Fruit fly (Drosophila melanogaster) whole organism, embryonic: ENCODE data around the gene CG31161.

ENCODE experiments used
- Ada2b ChIP-seq: fragments of 200-800 bp; sonication (Bioruptor generic); IDR thresholded peaks from 2 replicates; pipeline ENCODE4 v1.3.6; 2022; ENCODE audit warnings: missing biosample characterization, missing genetic modification characterization
- Bteb2 ChIP-seq: fragments of 200-800 bp; sonication (Bioruptor generic); optimal IDR thresholded peaks from 2 replicates; lab custom pipeline; 2016; ENCODE audit warnings: missing biosample characterization, missing genetic modification characterization
- CG10209 ChIP-seq: fragments of 200-800 bp; sonication (Bioruptor generic); optimal IDR thresholded peaks from 3 replicates; lab custom pipeline; 2017; ENCODE audit warnings: missing biosample characterization, mild to moderate bottlenecking, missing genetic modification characterization, missing genetic modification reagents
- CG1024 ChIP-seq: fragments of 200-800 bp; sonication (Bioruptor generic); IDR thresholded peaks from 2 replicates; pipeline ENCODE4 v1.3.6; 2022; ENCODE audit warnings: missing biosample characterization, missing genetic modification characterization
- CG10366 ChIP-seq: fragments of 200-800 bp; sonication (Bioruptor generic); IDR thresholded peaks from 2 replicates; pipeline ENCODE4 v1.3.6; 2022; ENCODE audit warnings: missing biosample characterization, missing genetic modification characterization
- CG11695 ChIP-seq: fragments of 200-800 bp; sonication (Bioruptor generic); IDR thresholded peaks from 3 replicates; pipeline ENCODE4 v1.3.6; 2022; ENCODE audit warnings: missing biosample characterization, missing genetic modification characterization
- CG12659 ChIP-seq: fragments of 200-800 bp; sonication (Bioruptor generic); optimal IDR thresholded peaks from 3 replicates; lab custom pipeline; 2017; ENCODE audit warnings: mild to moderate bottlenecking, missing biosample characterization, missing genetic modification reagents, missing genetic modification characterization
- CG13624 ChIP-seq: fragments of 200-800 bp; sonication (Bioruptor generic); optimal IDR thresholded peaks from 2 replicates; lab custom pipeline; 2016; ENCODE audit warnings: missing biosample characterization, missing genetic modification characterization
- CG1602 ChIP-seq: fragments of 200-800 bp; sonication (Bioruptor generic); optimal IDR thresholded peaks from 3 replicates; lab custom pipeline; 2016; ENCODE audit warnings: missing biosample characterization, missing genetic modification characterization
- CG17829 ChIP-seq: fragments of 200-800 bp; optimal IDR thresholded peaks from 2 replicates; lab custom pipeline; 2019; ENCODE audit warnings: missing biosample characterization, mild to moderate bottlenecking, missing genetic modification characterization, moderate library complexity
- CG18476 ChIP-seq: fragments of 200-800 bp; sonication (Bioruptor generic); optimal IDR thresholded peaks from 2 replicates; lab custom pipeline; 2016; ENCODE audit warnings: missing biosample characterization, mild to moderate bottlenecking, missing genetic modification characterization
- CG18599 ChIP-seq: fragments of 200-800 bp; sonication (Bioruptor generic); optimal IDR thresholded peaks from 3 replicates; lab custom pipeline; 2017; ENCODE audit warnings: missing biosample characterization, missing genetic modification characterization, mild to moderate bottlenecking, moderate library complexity, missing genetic modification reagents
- CG2120 ChIP-seq: fragments of 200-800 bp; sonication (Bioruptor generic); optimal IDR thresholded peaks from 3 replicates; lab custom pipeline; 2016; ENCODE audit warnings: missing biosample characterization, missing genetic modification characterization
- CG2889 ChIP-seq: fragments of 200-800 bp; sonication (Bioruptor generic); IDR thresholded peaks from 3 replicates; pipeline ENCODE4 v1.3.6; 2022; ENCODE audit warnings: missing biosample characterization, missing genetic modification characterization
- CG6683 ChIP-seq: fragments of 200-800 bp; sonication (Bioruptor generic); optimal IDR thresholded peaks from 2 replicates; lab custom pipeline; 2017; ENCODE audit warnings: missing biosample characterization, mild to moderate bottlenecking, missing genetic modification characterization, missing genetic modification reagents
- CG7839 ChIP-seq: fragments of 200-800 bp; sonication (Bioruptor generic); optimal IDR thresholded peaks from 3 replicates; lab custom pipeline; 2018; ENCODE audit warnings: missing biosample characterization, mild to moderate bottlenecking, missing genetic modification characterization, moderate library complexity
- CG8089 ChIP-seq: fragments of 200-800 bp; sonication (Bioruptor generic); optimal IDR thresholded peaks from 3 replicates; lab custom pipeline; 2016; ENCODE audit warnings: missing biosample characterization, missing genetic modification characterization
- CG8944 ChIP-seq: fragments of 200-800 bp; sonication (Bioruptor generic); optimal IDR thresholded peaks from 3 replicates; lab custom pipeline; 2016; ENCODE audit warnings: missing biosample characterization, missing genetic modification characterization
- CG9437 ChIP-seq: fragments of 200-800 bp; sonication (Bioruptor generic); optimal IDR thresholded peaks from 2 replicates; lab custom pipeline; 2018; ENCODE audit warnings: missing biosample characterization, mild to moderate bottlenecking, missing genetic modification characterization
- CkIIα-i1 ChIP-seq: fragments of 200-800 bp; sonication (Bioruptor generic); IDR thresholded peaks from 2 replicates; pipeline ENCODE4 v1.3.6; 2022; ENCODE audit warnings: missing biosample characterization, missing genetic modification characterization
- CoRest ChIP-seq: fragments of 200-800 bp; sonication (Bioruptor generic); optimal IDR thresholded peaks from 3 replicates; lab custom pipeline; 2018; ENCODE audit warnings: missing biosample characterization, mild to moderate bottlenecking, missing genetic modification characterization, moderate library complexity
- ERR ChIP-seq: fragments of 200-800 bp; sonication (Bioruptor generic); optimal IDR thresholded peaks from 2 replicates; lab custom pipeline; 2016; ENCODE audit warnings: missing biosample characterization, missing genetic modification characterization
- H15 ChIP-seq: fragments of 200-800 bp; sonication (Bioruptor generic); IDR thresholded peaks from 3 replicates; pipeline ENCODE4 v1.3.6; 2022; ENCODE audit warnings: missing biosample characterization, missing genetic modification characterization
- HmgZ ChIP-seq: fragments of 200-800 bp; sonication (Bioruptor generic); optimal IDR thresholded peaks from 2 replicates; lab custom pipeline; 2018; ENCODE audit warnings: missing biosample characterization, mild to moderate bottlenecking, missing genetic modification characterization
- Lhr ChIP-seq: fragments of 200-800 bp; sonication (Bioruptor generic); optimal IDR thresholded peaks from 3 replicates; lab custom pipeline; 2017; ENCODE audit warnings: mild to moderate bottlenecking, missing biosample characterization, missing genetic modification reagents, missing genetic modification characterization
- Med ChIP-seq: fragments of 200-800 bp; sonication (Bioruptor generic); peaks from one replicate; lab custom pipeline; 2016; ENCODE audit warnings: missing biosample characterization, missing genetic modification characterization, mild to moderate bottlenecking, inconsistent platforms, moderate library complexity
- NFAT ChIP-seq: fragments of 200-800 bp; sonication (Bioruptor generic); IDR thresholded peaks from 2 replicates; pipeline ENCODE4 v1.3.6; 2022; ENCODE audit warnings: missing biosample characterization, missing genetic modification characterization
- Pdp1 ChIP-seq, 2 experiments: fragments of 200-800 bp; sonication (Bioruptor generic); optimal IDR thresholded peaks; 3 replicates each; lab custom pipeline; 2016; ENCODE audit warnings: missing biosample characterization in 2 of 2, missing genetic modification characterization in 2 of 2, mild to moderate bottlenecking in 1 of 2, moderate library complexity in 1 of 2
- Sox102F ChIP-seq: fragments of 200-800 bp; sonication (Bioruptor generic); optimal IDR thresholded peaks from 2 replicates; lab custom pipeline; 2018; ENCODE audit warnings: missing biosample characterization, mild to moderate bottlenecking, missing genetic modification characterization, moderate library complexity
- Ssrp ChIP-seq: fragments of 200-800 bp; sonication (Bioruptor generic); optimal IDR thresholded peaks from 2 replicates; lab custom pipeline; 2018; ENCODE audit warnings: missing biosample characterization, mild to moderate bottlenecking, missing genetic modification characterization, moderate library complexity
- Xbp1 ChIP-seq: fragments of 200-800 bp; sonication (Bioruptor generic); optimal IDR thresholded peaks from 3 replicates; lab custom pipeline; 2016; ENCODE audit warnings: missing biosample characterization, mild to moderate bottlenecking, missing genetic modification characterization
- aop ChIP-seq: fragments of 200-800 bp; sonication (Bioruptor generic); IDR thresholded peaks from 2 replicates; pipeline ENCODE4 v1.3.6; 2022; ENCODE audit warnings: missing biosample characterization, missing genetic modification characterization
- az2 ChIP-seq: fragments of 200-800 bp; sonication (Bioruptor generic); optimal IDR thresholded peaks from 3 replicates; lab custom pipeline; 2016; ENCODE audit warnings: missing biosample characterization, missing genetic modification characterization
- bab2 ChIP-seq: fragments of 200-800 bp; sonication (Bioruptor generic); optimal IDR thresholded peaks from 2 replicates; lab custom pipeline; 2016; ENCODE audit warnings: missing biosample characterization, missing genetic modification characterization
- caup ChIP-seq: fragments of 200-800 bp; sonication (Bioruptor generic); optimal IDR thresholded peaks from 3 replicates; lab custom pipeline; 2017; ENCODE audit warnings: missing biosample characterization, mild to moderate bottlenecking, missing genetic modification characterization, moderate library complexity; ENCODE audit not compliant: severe bottlenecking
- corto ChIP-seq: fragments of 200-800 bp; sonication (Bioruptor generic); optimal IDR thresholded peaks from 2 replicates; lab custom pipeline; 2016; ENCODE audit warnings: missing biosample characterization, mild to moderate bottlenecking, missing genetic modification characterization, moderate library complexity
- dpn ChIP-seq, 2 experiments: fragments of 200-800 bp; sonication (Bioruptor generic); optimal IDR thresholded peaks; 3 replicates each; lab custom pipeline; 2016; ENCODE audit warnings: missing biosample characterization in 2 of 2, missing genetic modification characterization in 2 of 2
- dysf ChIP-seq: fragments of 200-800 bp; sonication (Bioruptor generic); IDR thresholded peaks from 3 replicates; pipeline ENCODE4 v1.3.6; 2022; ENCODE audit warnings: missing biosample characterization, missing genetic modification characterization
- esg ChIP-seq: fragments of 200-800 bp; sonication (Bioruptor generic); conservative IDR thresholded peaks from 2 replicates; pipeline ENCODE4 v1.3.6; 2022; ENCODE audit warnings: missing biosample characterization, missing genetic modification characterization
- fd96Cb ChIP-seq: fragments of 200-800 bp; sonication (Bioruptor generic); optimal IDR thresholded peaks from 2 replicates; lab custom pipeline; 2018; ENCODE audit warnings: missing biosample characterization, mild to moderate bottlenecking, missing genetic modification characterization, moderate library complexity
- fru ChIP-seq: fragments of >200 bp; optimal IDR thresholded peaks from 2 replicates; lab custom pipeline; 2017
- ham ChIP-seq: fragments of 200-800 bp; sonication (Bioruptor generic); IDR thresholded peaks from 2 replicates; pipeline ENCODE4 v1.3.6; 2022; ENCODE audit warnings: missing biosample characterization, missing genetic modification characterization
- ken ChIP-seq: fragments of 200-800 bp; sonication (Bioruptor generic); IDR thresholded peaks from 3 replicates; pipeline ENCODE4 v1.3.6; 2022; ENCODE audit warnings: missing biosample characterization, missing genetic modification characterization
- lilli ChIP-seq: fragments of 200-800 bp; sonication (Bioruptor generic); optimal IDR thresholded peaks from 3 replicates; lab custom pipeline; 2016; ENCODE audit warnings: missing biosample characterization, missing genetic modification characterization
- lmd ChIP-seq: fragments of 200-800 bp; sonication (Bioruptor generic); IDR thresholded peaks from 2 replicates; pipeline ENCODE4 v1.3.6; 2022; ENCODE audit warnings: missing biosample characterization, missing genetic modification characterization
- mam ChIP-seq: fragments of 200-800 bp; sonication (Bioruptor generic); optimal IDR thresholded peaks from 3 replicates; lab custom pipeline; 2016; ENCODE audit warnings: missing biosample characterization, missing genetic modification characterization
- oc ChIP-seq: fragments of 200-800 bp; sonication (Bioruptor generic); optimal IDR thresholded peaks from 2 replicates; lab custom pipeline; 2018; ENCODE audit warnings: missing biosample characterization, mild to moderate bottlenecking, missing genetic modification characterization, moderate library complexity
- seq ChIP-seq: fragments of 200-800 bp; sonication (Bioruptor generic); IDR thresholded peaks from 2 replicates; pipeline ENCODE4 v1.3.6; 2022; ENCODE audit warnings: missing biosample characterization, missing genetic modification characterization
- so ChIP-seq: fragments of 200-800 bp; sonication (Bioruptor generic); IDR thresholded peaks from 3 replicates; pipeline ENCODE4 v1.3.6; 2022; ENCODE audit warnings: missing biosample characterization, missing genetic modification characterization
- wor ChIP-seq: fragments of 200-800 bp; sonication (Bioruptor generic); IDR thresholded peaks from 2 replicates; pipeline ENCODE4 v1.3.6; 2022; ENCODE audit warnings: missing biosample characterization, missing genetic modification characterization

The CG31161 gene

DNA sequence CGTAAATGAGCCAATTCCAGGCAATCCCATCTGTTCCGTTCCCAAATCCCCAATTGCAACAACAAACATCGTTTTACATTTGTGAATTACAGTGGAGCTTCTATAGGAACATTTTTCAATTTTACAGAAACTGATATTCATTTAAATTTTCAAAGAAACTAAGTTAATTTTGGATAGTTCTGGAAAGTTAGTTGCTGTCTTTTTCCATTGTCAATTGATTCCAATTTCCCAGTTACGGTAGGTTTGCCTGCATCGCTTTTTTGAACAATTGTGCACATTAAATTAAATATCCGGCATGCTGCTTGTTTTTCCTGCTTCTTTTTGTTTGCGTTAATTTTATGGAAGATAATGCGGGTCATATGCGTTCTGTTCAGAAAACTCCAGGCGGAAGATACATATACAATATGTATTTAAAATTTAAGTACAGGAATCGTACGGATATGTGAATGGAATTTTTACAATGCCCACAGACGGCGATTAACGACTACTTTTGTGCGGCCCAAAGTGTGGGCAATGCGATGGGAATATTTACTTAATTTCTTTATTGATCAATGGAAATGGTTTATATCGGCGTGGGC lies 11.7 kb downstream of the CG31161 start (continued):
- peak; percentile 20 for TF ChIP-seq CG7839 (tag; lab: Kevin White, UChicago)
- peak; percentile 44 for TF ChIP-seq Xbp1
- TF ChIP-seq H15: 0 out of 3 replicates have a peak, but pooled peaks have one; percentile 19
- TF ChIP-seq lmd (GFP tag; lab: Robert Waterston, UW): 0 out of 2 replicates have a peak, but pooled peaks have one; percentile 20
- no peak for TF ChIP-seq fd96Cb
- TF ChIP-seq CG9437 (GFP tag; lab: Kevin White, UChicago): peak; percentile 20
- TF ChIP-seq corto (GFP tag; lab: Kevin White, UChicago): no peak
- peak; percentile 24 for TF ChIP-seq ERR
- TF ChIP-seq so (GFP tag; lab: Robert Waterston, UW): peak; percentile 24; the same call in 1 of the 3 replicates
- no peak for TF ChIP-seq fru (lab: Kevin White, UChicago)
- peak; percentile 22 for TF ChIP-seq HmgZ
- TF ChIP-seq seq: peak; percentile 46; the same call in 1 of the 2 replicates
- 0 out of 3 replicates have a peak, but pooled peaks have one; percentile 38 for TF ChIP-seq CG2889 (GFP tag; lab: Robert Waterston, UW)
- peak; percentile 5 for TF ChIP-seq CG18599 (GFP tag; lab: Kevin White, UChicago)
- TF ChIP-seq oc (tag; lab: Kevin White, UChicago): no peak
- TF ChIP-seq CG12659 (GFP tag; lab: Kevin White, UChicago): peak; percentile 13
- TF ChIP-seq Bteb2: no peak
- TF ChIP-seq az2: peak; percentile 30
- peak; percentile 15 for TF ChIP-seq bab2 (GFP tag; lab: Kevin White, UChicago)
- TF ChIP-seq Ada2b (GFP tag; lab: Robert Waterston, UW): peak; percentile 50
- TF ChIP-seq ken (GFP tag; lab: Robert Waterston, UW): 0 out of 3 replicates have a peak, but pooled peaks have one; percentile 18
- TF ChIP-seq CG1602 (GFP tag; lab: Kevin White, UChicago): no peak
- TF ChIP-seq CG6683 (GFP tag; lab: Kevin White, UChicago): no peak
- peak; percentile 75 for TF ChIP-seq CG2120 (GFP tag; lab: Kevin White, UChicago)
- TF ChIP-seq CG10209 (GFP tag; lab: Kevin White, UChicago): peak; percentile 19
- peak; percentile 3 for TF ChIP-seq Ssrp (tag; lab: Kevin White, UChicago)
- TF ChIP-seq CG18476 (GFP tag; lab: Kevin White, UChicago): no peak
- no peak for TF ChIP-seq Lhr (GFP tag; lab: Kevin White, UChicago)
- no peak for TF ChIP-seq CG8089 (GFP tag; lab: Kevin White, UChicago)
- TF ChIP-seq CG1024 (GFP tag; lab: Robert Waterston, UW): no peak
- TF ChIP-seq CG13624 (GFP tag; lab: Kevin White, UChicago): peak; percentile 12
- no peak for TF ChIP-seq CG11695
- TF ChIP-seq Sox102F (GFP tag; lab: Kevin White, UChicago): peak; percentile 72
- TF ChIP-seq aop (GFP tag; lab: Robert Waterston, UW): no peak
- peak; percentile 65 for TF ChIP-seq Med (GFP tag; lab: Kevin White, UChicago)
- peak; percentile 31 to 32 for TF ChIP-seq dpn (GFP tag; optimal IDR thresholded peaks at IDR 0.05; lab: Kevin White, UChicago)
- TF ChIP-seq wor (GFP tag; lab: Robert Waterston, UW): peak; percentile 32; the same call in 1 of the 2 replicates
- peak; percentile 54 for TF ChIP-seq CoRest (tag; lab: Kevin White, UChicago)
- TF ChIP-seq Pdp1 (GFP tag; optimal IDR thresholded peaks at IDR 0.05; lab: Kevin White, UChicago): peak in 1 of 2 experiments; percentile 1
- peak; percentile 44 for TF ChIP-seq mam
- TF ChIP-seq CG10366 (GFP tag; lab: Robert Waterston, UW): peak; percentile 52
- TF ChIP-seq dysf (GFP tag; lab: Robert Waterston, UW): 0 out of 3 replicates have a peak, but pooled peaks have one; percentile 35
- no peak for TF ChIP-seq caup (GFP tag; lab: Kevin White, UChicago)
- TF ChIP-seq ham: no peak
- TF ChIP-seq CG8944 (GFP tag; lab: Kevin White, UChicago): no peak
- no peak for TF ChIP-seq CkIIα-i1
- peak; percentile 57 for TF ChIP-seq lilli (GFP tag; lab: Kevin White, UChicago)
- TF ChIP-seq CG17829 (tag; lab: Kevin White, UChicago): no peak
- peak; percentile 53 for TF ChIP-seq esg (GFP tag; lab: Robert Waterston, UW)
- no peak for TF ChIP-seq NFAT
